Fruit fly (Drosophila melanogaster): ENCODE results near the gene tex.

DNA sequence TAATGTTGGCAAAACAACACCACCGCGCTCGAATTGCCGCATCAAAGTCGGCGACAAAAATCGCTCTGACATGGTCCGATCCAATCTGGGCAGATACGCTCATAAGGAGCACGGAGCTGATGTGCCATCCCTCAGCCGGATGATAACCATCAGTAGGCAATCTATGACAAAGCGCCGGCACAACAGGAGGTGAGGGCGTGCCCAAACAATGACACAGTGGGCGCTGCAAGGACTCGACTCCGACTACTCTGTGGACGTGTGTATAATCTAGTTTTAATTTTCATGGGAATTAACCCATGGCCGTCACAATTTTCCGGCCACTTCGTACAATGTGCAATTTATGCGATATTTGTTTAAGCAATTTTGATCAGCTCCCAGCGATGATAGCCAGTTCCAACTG is 33.4 kb downstream of the tex start:
- TF ChIP-seq Mnt (GFP tag; optimal IDR thresholded peaks at IDR 0.05) (no peak), Clk (GFP tag; optimal IDR thresholded peaks at IDR 0.05) (no peak), Hr96 (GFP tag; optimal IDR thresholded peaks at IDR 0.05) (no peak), CG1620 (GFP tag; optimal IDR thresholded peaks at IDR 0.05) (no peak), kay (GFP tag; ENCODE audit: borderline replicate concordance) (no peak)

All from whole organism, adult.